Worm (Caenorhabditis elegans) whole organism, L1 larva: ENCODE data around the gene F43E12.1.

Source experiments
- C34B4.2 ChIP-seq: sonication (generic microtip); optimal IDR thresholded peaks from 2 replicates; lab custom pipeline; 2017; ENCODE audit warnings: mild to moderate bottlenecking, missing genetic modification characterization, missing compliant biosample characterization
- F16B12.6 ChIP-seq: fragments of 150-350 bp; optimal IDR thresholded peaks from 2 replicates; lab custom pipeline; 2014; ENCODE audit warnings: missing biosample characterization, missing genetic modification characterization
- Y116A8C.19 ChIP-seq: sonication (generic microtip); optimal IDR thresholded peaks from 2 replicates; lab custom pipeline; 2016; ENCODE audit warnings: missing compliant biosample characterization, missing genetic modification characterization, borderline replicate concordance
- aha-1 ChIP-seq: fragments of 150-350 bp; optimal IDR thresholded peaks from 2 replicates; lab custom pipeline; 2014; ENCODE audit warnings: missing biosample characterization, missing genetic modification characterization
- alr-1 ChIP-seq: fragments of 200-800 bp; sonication (Bioruptor generic); optimal IDR thresholded peaks from 2 replicates; lab custom pipeline; 2018; ENCODE audit warnings: borderline replicate concordance, mild to moderate bottlenecking, missing genetic modification characterization, missing compliant biosample characterization
- aly-2 ChIP-seq: fragments of 150-350 bp; optimal IDR thresholded peaks from 2 replicates; lab custom pipeline; 2014; ENCODE audit warnings: missing biosample characterization, missing genetic modification characterization
- ama-1 ChIP-seq: fragments of 150-350 bp; optimal IDR thresholded peaks from 2 replicates; lab custom pipeline; 2014
- blmp-1 ChIP-seq: fragments of 150-350 bp; optimal IDR thresholded peaks from 2 replicates; lab custom pipeline; 2014; ENCODE audit warnings: missing biosample characterization, missing genetic modification characterization
- ceh-63 ChIP-seq: fragments of 200-800 bp; sonication (Bioruptor generic); optimal IDR thresholded peaks from 2 replicates; lab custom pipeline; 2018; ENCODE audit warnings: mild to moderate bottlenecking, missing genetic modification characterization, missing compliant biosample characterization
- ceh-8 ChIP-seq: fragments of 200-800 bp; sonication (Bioruptor generic); optimal IDR thresholded peaks from 2 replicates; lab custom pipeline; 2018; ENCODE audit warnings: mild to moderate bottlenecking, missing genetic modification characterization, moderate library complexity, missing compliant biosample characterization
- ceh-88 ChIP-seq: fragments of 200-800 bp; sonication (Bioruptor generic); IDR thresholded peaks from 2 replicates; pipeline ENCODE4 v1.3.6; 2022; ENCODE audit warnings: missing genetic modification characterization, missing compliant biosample characterization
- ceh-90 ChIP-seq: sonication (generic microtip); optimal IDR thresholded peaks from 2 replicates; lab custom pipeline; 2016; ENCODE audit warnings: missing genetic modification characterization, missing compliant biosample characterization
- dpl-1 ChIP-seq, 3 experiments: fragments of 150-350 bp in 2 of 3; sonication (generic microtip) in 1 of 3; optimal IDR thresholded peaks; 2 replicates each; lab custom pipeline; 2014 to 2017; ENCODE audit warnings: missing biosample characterization in 3 of 3, missing genetic modification characterization in 3 of 3, missing genetic modification reagents in 3 of 3
- dsc-1 ChIP-seq: sonication (generic microtip); optimal IDR thresholded peaks from 2 replicates; lab custom pipeline; 2016; ENCODE audit warnings: mild to moderate bottlenecking, missing genetic modification characterization, missing compliant biosample characterization
- egl-13 ChIP-seq: sonication (generic microtip); optimal IDR thresholded peaks from 2 replicates; lab custom pipeline; 2016; ENCODE audit warnings: missing genotype, missing genetic modification reagents, missing genetic modification characterization, missing compliant biosample characterization
- elt-2 ChIP-seq: sonication (generic microtip); optimal IDR thresholded peaks from 2 replicates; lab custom pipeline; 2016; ENCODE audit warnings: missing genetic modification characterization, mild to moderate bottlenecking, inconsistent platforms, missing compliant biosample characterization, missing genetic modification reagents
- fkh-4 ChIP-seq: sonication (generic microtip); optimal IDR thresholded peaks from 2 replicates; lab custom pipeline; 2016; ENCODE audit warnings: missing compliant biosample characterization, missing genetic modification characterization, borderline replicate concordance
- fos-1 ChIP-seq: fragments of 150-350 bp; optimal IDR thresholded peaks from 2 replicates; lab custom pipeline; 2014; ENCODE audit warnings: missing biosample characterization, missing genetic modification characterization
- grh-1 ChIP-seq: fragments of 200-800 bp; sonication (Bioruptor generic); IDR thresholded peaks from 2 replicates; pipeline ENCODE4 v1.3.6; 2022; ENCODE audit warnings: missing genetic modification reagents, missing genetic modification characterization, missing compliant biosample characterization
- hlh-17 ChIP-seq: fragments of 200-800 bp; sonication (Bioruptor generic); optimal IDR thresholded peaks from 2 replicates; lab custom pipeline; 2018; ENCODE audit warnings: missing genetic modification characterization, mild to moderate bottlenecking, missing compliant biosample characterization, moderate library complexity, borderline replicate concordance
- hlh-4 ChIP-seq: sonication (generic microtip); optimal IDR thresholded peaks from 2 replicates; lab custom pipeline; 2016; ENCODE audit warnings: mild to moderate bottlenecking, missing genetic modification characterization, missing compliant biosample characterization
- lin-13 ChIP-seq: fragments of 150-350 bp; optimal IDR thresholded peaks from 2 replicates; lab custom pipeline; 2014; ENCODE audit warnings: missing biosample characterization, missing genetic modification reagents, missing genetic modification characterization
- lin-14 ChIP-seq: fragments of 200-800 bp; sonication (Bioruptor generic); optimal IDR thresholded peaks from 2 replicates; lab custom pipeline; 2018; ENCODE audit warnings: mild to moderate bottlenecking, missing genetic modification characterization, moderate library complexity, missing compliant biosample characterization
- lin-15B ChIP-seq: fragments of 150-350 bp; sonication (generic microtip); optimal IDR thresholded peaks from 3 replicates; lab custom pipeline; 2014; ENCODE audit warnings: missing biosample characterization, missing genetic modification characterization
- lin-35 ChIP-seq, 2 experiments: fragments of 150-350 bp; optimal IDR thresholded peaks; 2 replicates each; lab custom pipeline; 2014; ENCODE audit warnings: missing biosample characterization in 2 of 2, missing genetic modification characterization in 2 of 2, missing genetic modification reagents in 2 of 2
- lin-39 ChIP-seq: fragments of 150-350 bp; optimal IDR thresholded peaks from 2 replicates; lab custom pipeline; 2014; ENCODE audit warnings: missing biosample characterization, missing genetic modification reagents, missing genetic modification characterization
- mdl-1 ChIP-seq, 2 experiments: fragments of 150-350 bp; optimal IDR thresholded peaks; 2 replicates each; lab custom pipeline; 2014 to 2017; ENCODE audit warnings: missing biosample characterization in 2 of 2, missing genetic modification characterization in 2 of 2, inconsistent platforms in 1 of 2
- mef-2 ChIP-seq: fragments of 150-350 bp; optimal IDR thresholded peaks from 2 replicates; lab custom pipeline; 2014; ENCODE audit warnings: missing biosample characterization, missing genetic modification characterization
- mep-1 ChIP-seq: fragments of 150-350 bp; optimal IDR thresholded peaks from 2 replicates; lab custom pipeline; 2014; ENCODE audit warnings: missing biosample characterization, missing genetic modification characterization
- nhr-11 ChIP-seq: fragments of 150-350 bp; optimal IDR thresholded peaks from 2 replicates; lab custom pipeline; 2014; ENCODE audit warnings: missing biosample characterization, missing genetic modification characterization
- nhr-19 ChIP-seq: fragments of 200-800 bp; sonication (Bioruptor generic); conservative IDR thresholded peaks from 2 replicates; pipeline ENCODE4 v1.3.6; 2022; ENCODE audit warnings: missing genetic modification characterization, missing compliant biosample characterization
- nhr-20 ChIP-seq: sonication (generic microtip); optimal IDR thresholded peaks from 2 replicates; lab custom pipeline; 2016; ENCODE audit warnings: mild to moderate bottlenecking, missing genetic modification characterization, missing compliant biosample characterization
- nhr-237 ChIP-seq: fragments of 150-350 bp; optimal IDR thresholded peaks from 2 replicates; lab custom pipeline; 2014; ENCODE audit warnings: missing biosample characterization, missing genetic modification characterization
- nhr-71 ChIP-seq: sonication (generic microtip); optimal IDR thresholded peaks from 2 replicates; lab custom pipeline; 2016; ENCODE audit warnings: mild to moderate bottlenecking, missing genetic modification characterization, moderate library complexity, missing compliant biosample characterization
- nhr-84 ChIP-seq: sonication (generic microtip); optimal IDR thresholded peaks from 2 replicates; lab custom pipeline; 2017; ENCODE audit warnings: missing biosample characterization, missing genetic modification characterization
- nhr-85 ChIP-seq: sonication (generic microtip); peaks from one replicate; lab custom pipeline; 2016; ENCODE audit warnings: missing genetic modification characterization, inconsistent platforms, missing compliant biosample characterization
- nhr-90 ChIP-seq: sonication (generic microtip); optimal IDR thresholded peaks from 2 replicates; lab custom pipeline; 2016; ENCODE audit warnings: mild to moderate bottlenecking, missing genetic modification characterization, missing compliant biosample characterization; ENCODE audit not compliant: poor library complexity
- pax-3 ChIP-seq: fragments of 200-800 bp; sonication (Bioruptor generic); optimal IDR thresholded peaks from 2 replicates; lab custom pipeline; 2018; ENCODE audit warnings: mild to moderate bottlenecking, missing genetic modification characterization, moderate library complexity, missing compliant biosample characterization
- snu-23 ChIP-seq: sonication (generic microtip); optimal IDR thresholded peaks from 2 replicates; lab custom pipeline; 2016; ENCODE audit warnings: missing genetic modification characterization, missing compliant biosample characterization
- sup-37 ChIP-seq: fragments of 200-800 bp; sonication (Bioruptor generic); optimal IDR thresholded peaks from 2 replicates; lab custom pipeline; 2018; ENCODE audit warnings: mild to moderate bottlenecking, missing genetic modification characterization, missing compliant biosample characterization
- swsn-7 ChIP-seq: sonication (generic microtip); optimal IDR thresholded peaks from 2 replicates; lab custom pipeline; 2016; ENCODE audit warnings: missing genetic modification characterization, missing compliant biosample characterization
- tbx-2 ChIP-seq: sonication (generic microtip); optimal IDR thresholded peaks from 2 replicates; lab custom pipeline; 2016; ENCODE audit warnings: missing genetic modification characterization, missing compliant biosample characterization
- unc-86 ChIP-seq: sonication (generic microtip); optimal IDR thresholded peaks from 2 replicates; lab custom pipeline; 2016; ENCODE audit warnings: missing genetic modification characterization, missing compliant biosample characterization
- unc-98 ChIP-seq: fragments of 200-800 bp; sonication (Bioruptor generic); IDR thresholded peaks from 2 replicates; pipeline ENCODE4 v1.3.6; 2022; ENCODE audit warnings: missing genetic modification characterization, missing compliant biosample characterization
- vab-15 ChIP-seq: sonication (generic microtip); optimal IDR thresholded peaks from 2 replicates; lab custom pipeline; 2017; ENCODE audit warnings: missing genotype, mild to moderate bottlenecking, missing genetic modification characterization, missing compliant biosample characterization
- xbp-1 ChIP-seq: sonication (generic microtip); optimal IDR thresholded peaks from 2 replicates; lab custom pipeline; 2016; ENCODE audit warnings: missing genetic modification characterization, missing compliant biosample characterization
- zip-4 ChIP-seq: fragments of 200-800 bp; sonication (Bioruptor generic); optimal IDR thresholded peaks from 2 replicates; lab custom pipeline; 2018; ENCODE audit warnings: mild to moderate bottlenecking, missing genetic modification characterization, moderate library complexity, missing compliant biosample characterization
- ztf-11 ChIP-seq, 2 experiments: sonication (generic microtip); optimal IDR thresholded peaks; 2 replicates each; lab custom pipeline; 2016 to 2017; ENCODE audit warnings: missing genetic modification characterization in 2 of 2, missing biosample characterization in 1 of 2, missing compliant biosample characterization in 1 of 2

F43E12.1 gene

ce11 chrX:7176817-7177216, 624 bp upstream of the F43E12.1 start:
- TF ChIP-seq lin-35 (GFP tag; optimal IDR thresholded peaks at IDR 0.05; lab: Kevin White, UChicago): peak in 1 of 2 experiments; percentile 21
- no peak for TF ChIP-seq lin-13
- TF ChIP-seq nhr-90 (tag; lab: Kevin White, UChicago): peak; percentile 32
- TF ChIP-seq fkh-4 (tag; lab: Kevin White, UChicago): no peak
- TF ChIP-seq snu-23 (GFP tag; lab: Kevin White, UChicago): peak; percentile 16
- TF ChIP-seq blmp-1 (tag; lab: Kevin White, UChicago): no peak
- peak; percentile 23 for TF ChIP-seq nhr-85 (tag; lab: Kevin White, UChicago)
- TF ChIP-seq fos-1 (tag; lab: Kevin White, UChicago): no peak
- no peak for TF ChIP-seq lin-14 (GFP tag; lab: Kevin White, UChicago)
- TF ChIP-seq, all 84 proteins: peak for 4

DNA sequence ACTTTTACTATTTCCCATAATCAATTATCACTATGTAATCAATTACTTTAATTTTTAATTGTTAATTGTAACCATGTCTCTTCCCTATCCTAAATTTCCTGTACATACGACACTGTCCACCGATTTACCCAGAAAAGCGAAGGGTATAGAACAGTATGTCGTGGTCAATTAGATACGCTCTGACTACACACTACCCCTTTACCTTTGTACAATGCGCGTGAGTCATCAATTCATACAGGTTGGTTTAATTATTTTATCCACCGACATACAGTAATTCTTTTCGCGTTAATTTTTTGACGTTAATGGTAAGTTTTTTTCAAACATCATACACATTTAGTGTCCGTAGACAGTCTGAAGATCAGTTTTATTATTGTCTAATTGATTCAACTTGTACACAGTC, 4.2 kb downstream of the F43E12.1 start:
- TF ChIP-seq lin-13: peak; percentile 71
- no peak for TF ChIP-seq unc-98 (GFP tag; lab: Robert Waterston, UW)
- TF ChIP-seq C34B4.2 (tag; lab: Kevin White, UChicago): no peak
- peak; percentile 69 for TF ChIP-seq dsc-1 (tag; lab: Kevin White, UChicago)
- TF ChIP-seq lin-39 (tag; lab: Kevin White, UChicago): peak; percentile 53
- no peak for TF ChIP-seq lin-15B (tag; lab: Kevin White, UChicago)
- no peak for TF ChIP-seq ama-1
- TF ChIP-seq nhr-84 (tag; lab: Kevin White, UChicago): no peak
- TF ChIP-seq dpl-1 (GFP tag; optimal IDR thresholded peaks at IDR 0.05; lab: Kevin White, UChicago): peak; percentile 11 to 41 (median 36)
- peak; percentile 89 for TF ChIP-seq fos-1 (tag; lab: Kevin White, UChicago)
- TF ChIP-seq mdl-1 (tag; optimal IDR thresholded peaks at IDR 0.05; lab: Kevin White, UChicago): peak in 1 of 2 experiments; percentile 80
- no peak for TF ChIP-seq hlh-17 (GFP tag; lab: Kevin White, UChicago)
- no peak for TF ChIP-seq F16B12.6 (tag; lab: Kevin White, UChicago)
- TF ChIP-seq alr-1 (tag; lab: Kevin White, UChicago): no peak
- TF ChIP-seq zip-4 (GFP tag; lab: Kevin White, UChicago): peak; percentile 79
- no peak for TF ChIP-seq ceh-90
- peak; percentile 89 for TF ChIP-seq nhr-19 (GFP tag; lab: Robert Waterston, UW)
- peak; percentile 14 for TF ChIP-seq egl-13 (tag; lab: Kevin White, UChicago)
- TF ChIP-seq nhr-20 (tag; lab: Kevin White, UChicago): peak; percentile 95
- peak; percentile 74 for TF ChIP-seq pax-3 (tag; lab: Kevin White, UChicago)
- peak; percentile 29 for TF ChIP-seq mef-2 (tag; lab: Kevin White, UChicago)
- peak; percentile 65 for TF ChIP-seq sup-37
- TF ChIP-seq ceh-8 (GFP tag; lab: Kevin White, UChicago): peak; percentile 69
- TF ChIP-seq unc-86 (tag; lab: Kevin White, UChicago): no peak
- peak; percentile 55 for TF ChIP-seq vab-15 (tag; lab: Kevin White, UChicago)
- TF ChIP-seq nhr-90 (tag; lab: Kevin White, UChicago): peak; percentile 99
- peak; percentile 92 for TF ChIP-seq elt-2
- peak; percentile 87 for TF ChIP-seq ceh-88
- peak; percentile 89 for TF ChIP-seq grh-1 (GFP tag; lab: Robert Waterston, UW)
- TF ChIP-seq nhr-11 (tag; lab: Kevin White, UChicago): peak; percentile 86
- TF ChIP-seq nhr-237: peak; percentile 86
- peak; percentile 89 for TF ChIP-seq tbx-2 (tag; lab: Kevin White, UChicago)
- peak; percentile 96 for TF ChIP-seq nhr-85 (tag; lab: Kevin White, UChicago)
- TF ChIP-seq aha-1 (tag; lab: Kevin White, UChicago): peak; percentile 7
- no peak for TF ChIP-seq Y116A8C.19 (tag; lab: Kevin White, UChicago)
- peak; percentile 91 for TF ChIP-seq nhr-71 (tag; lab: Kevin White, UChicago)
- TF ChIP-seq hlh-4: peak; percentile 41
- TF ChIP-seq xbp-1 (tag; lab: Kevin White, UChicago): peak; percentile 94
- peak; percentile 96 for TF ChIP-seq snu-23 (GFP tag; lab: Kevin White, UChicago)
- peak; percentile 79 for TF ChIP-seq aly-2 (tag; lab: Kevin White, UChicago)
- TF ChIP-seq ztf-11 (tag; optimal IDR thresholded peaks at IDR 0.05; lab: Kevin White, UChicago): peak in 1 of 2 experiments; percentile 80
- peak; percentile 83 for TF ChIP-seq lin-14 (GFP tag; lab: Kevin White, UChicago)
- no peak for TF ChIP-seq ceh-63 (GFP tag; lab: Kevin White, UChicago)
- no peak for TF ChIP-seq fkh-4 (tag; lab: Kevin White, UChicago)
- peak; percentile 81 for TF ChIP-seq swsn-7 (tag; lab: Kevin White, UChicago)
- TF ChIP-seq blmp-1 (tag; lab: Kevin White, UChicago): peak; percentile 44
- TF ChIP-seq mep-1: peak; percentile 89
